Fruit fly (Drosophila melanogaster) whole organism, pupa: ENCODE data around the gene pb.

Source experiments
- CG10348 ChIP-seq: fragments of 200-800 bp; sonication (Bioruptor generic); IDR thresholded peaks from 2 replicates; pipeline ENCODE4 v1.3.6; 2022; ENCODE audit warnings: missing biosample characterization, missing genetic modification characterization
- CG13204 ChIP-seq: fragments of 200-800 bp; sonication (Bioruptor generic); optimal IDR thresholded peaks from 2 replicates; lab custom pipeline; 2018; ENCODE audit warnings: missing biosample characterization, mild to moderate bottlenecking, missing genetic modification characterization, moderate library complexity
- CG15710 ChIP-seq: fragments of 200-800 bp; sonication (Bioruptor generic); optimal IDR thresholded peaks from 2 replicates; lab custom pipeline; 2018; ENCODE audit warnings: missing biosample characterization, mild to moderate bottlenecking, missing genetic modification characterization, moderate library complexity
- CG32121 ChIP-seq: fragments of 200-800 bp; sonication (Bioruptor generic); IDR thresholded peaks from 2 replicates; pipeline ENCODE4 v1.3.6; 2022; ENCODE audit warnings: missing biosample characterization, missing genetic modification characterization
- CG34367 ChIP-seq: fragments of 200-800 bp; sonication (Bioruptor generic); optimal IDR thresholded peaks from 2 replicates; lab custom pipeline; 2018; ENCODE audit warnings: missing biosample characterization, mild to moderate bottlenecking, missing genetic modification characterization
- CG4496 ChIP-seq: fragments of 200-800 bp; sonication (Bioruptor generic); IDR thresholded peaks from 3 replicates; pipeline ENCODE4 v1.3.6; 2022; ENCODE audit warnings: missing biosample characterization, missing genetic modification characterization
- CG8159 ChIP-seq: fragments of 200-800 bp; sonication (Bioruptor generic); optimal IDR thresholded peaks from 3 replicates; lab custom pipeline; 2018; ENCODE audit warnings: missing biosample characterization, mild to moderate bottlenecking, missing genetic modification characterization, moderate library complexity
- CG8301 ChIP-seq: fragments of 200-800 bp; sonication (Bioruptor generic); optimal IDR thresholded peaks from 2 replicates; lab custom pipeline; 2018; ENCODE audit warnings: missing biosample characterization, mild to moderate bottlenecking, missing genetic modification characterization
- D1 ChIP-seq: fragments of 200-800 bp; sonication (Bioruptor generic); optimal IDR thresholded peaks from 2 replicates; lab custom pipeline; 2018; ENCODE audit warnings: missing biosample characterization, mild to moderate bottlenecking, missing genetic modification characterization, moderate library complexity
- Pif1A ChIP-seq: fragments of 200-800 bp; sonication (Bioruptor generic); optimal IDR thresholded peaks from 3 replicates; lab custom pipeline; 2016; ENCODE audit warnings: missing biosample characterization, missing genetic modification characterization
- fd96Ca ChIP-seq: fragments of 200-800 bp; sonication (Bioruptor generic); IDR thresholded peaks from 3 replicates; pipeline ENCODE4 v1.3.6; 2022; ENCODE audit warnings: missing biosample characterization, missing genetic modification characterization
- gl ChIP-seq: fragments of 200-800 bp; sonication (Bioruptor generic); optimal IDR thresholded peaks from 2 replicates; lab custom pipeline; 2018; ENCODE audit warnings: missing biosample characterization, mild to moderate bottlenecking, missing genetic modification characterization
- rn ChIP-seq: fragments of 200-800 bp; sonication (Bioruptor generic); IDR thresholded peaks from 2 replicates; pipeline ENCODE4 v1.3.6; 2022; ENCODE audit warnings: missing biosample characterization, missing genetic modification characterization

dm6 chr3R:6741400-6741959, 383 bp downstream of the pb start:
- no peak for TF ChIP-seq D1 (tag; lab: Kevin White, UChicago)
- no peak for TF ChIP-seq CG4496
- TF ChIP-seq CG15710 (tag; lab: Kevin White, UChicago): no peak
- TF ChIP-seq CG8159 (tag; lab: Kevin White, UChicago): no peak
- no peak for TF ChIP-seq gl (tag; lab: Kevin White, UChicago)
- no peak for TF ChIP-seq CG8301
- TF ChIP-seq Pif1A (GFP tag; lab: Kevin White, UChicago): no peak
- no peak for TF ChIP-seq rn (GFP tag; lab: Robert Waterston, UW)
- TF ChIP-seq CG32121: no peak
- no peak for TF ChIP-seq CG13204 (GFP tag; lab: Kevin White, UChicago)
- TF ChIP-seq fd96Ca: 0 out of 3 replicates have a peak, but pooled peaks have one; percentile 53
- no peak for TF ChIP-seq CG10348 (GFP tag; lab: Robert Waterston, UW)
- TF ChIP-seq CG34367 (tag; lab: Kevin White, UChicago): no peak
